Fruit fly (Drosophila melanogaster) Kc167 (cell line): ENCODE measurements around the gene GstD4.

Source experiments
- Myc ChIP-seq: fragments of >200 bp; optimal IDR thresholded peaks from 2 replicates; lab custom pipeline; 2017; ENCODE audit warnings: missing external identifiers
- Sin3A ChIP-seq: fragments of >200 bp; optimal IDR thresholded peaks from 2 replicates; lab custom pipeline; 2018; ENCODE audit warnings: missing external identifiers
- h ChIP-seq: fragments of >200 bp; optimal IDR thresholded peaks from 3 replicates; lab custom pipeline; 2018; ENCODE audit warnings: missing external identifiers
- insv ChIP-seq: fragments of >200 bp; optimal IDR thresholded peaks from 3 replicates; lab custom pipeline; 2018; ENCODE audit warnings: missing external identifiers
- psq ChIP-seq: fragments of >200 bp; optimal IDR thresholded peaks from 2 replicates; lab custom pipeline; 2017; ENCODE audit warnings: missing external identifiers
- ttk ChIP-seq: sonication (Bioruptor generic); optimal IDR thresholded peaks from 2 replicates; lab custom pipeline; 2017; ENCODE audit warnings: missing external identifiers

DNA sequence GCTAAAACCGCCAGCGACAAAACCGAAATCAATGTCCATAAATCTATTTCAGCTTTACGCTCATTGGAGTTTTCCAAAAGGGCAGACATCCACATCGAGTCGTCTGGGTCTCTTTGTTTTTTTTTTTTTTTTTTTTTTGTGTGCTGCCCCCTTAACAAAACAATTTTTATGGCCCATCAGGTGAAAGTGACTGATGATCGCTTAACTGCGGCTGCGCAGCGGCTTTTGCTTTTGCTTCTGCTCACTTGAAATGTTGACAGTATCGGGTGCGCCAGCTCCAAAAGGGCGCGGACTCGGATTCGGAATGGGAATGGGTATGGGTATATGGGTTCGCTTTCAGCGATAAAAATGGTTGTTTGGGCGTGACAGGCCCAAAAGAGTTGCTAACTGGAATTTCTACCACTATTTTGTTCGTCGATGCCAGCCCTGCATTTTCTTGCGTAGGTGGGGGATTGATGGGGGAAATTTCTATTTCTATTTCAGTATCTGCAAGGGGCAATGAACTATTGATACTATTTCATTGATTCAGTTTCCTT, 11.9 kb upstream of the GstD4 start:
- TF ChIP-seq ttk (lab: Kevin White, UChicago) (no peak), h (no peak), psq (no peak), Myc (no peak), insv (lab: Kevin White, UChicago) (no peak), Sin3A (lab: Kevin White, UChicago) (no peak)
